Fruit fly (Drosophila melanogaster) S2 (cell line): ENCODE results near the gene Hs6st.

Experiments
- CG8478 ChIP-seq: fragments of >200 bp; optimal IDR thresholded peaks from 2 replicates; lab custom pipeline; 2018
- CTCF ChIP-seq, 2 experiments: fragments of >200 bp; optimal IDR thresholded peaks; 2 replicates each; lab custom pipeline; 2018

DNA sequence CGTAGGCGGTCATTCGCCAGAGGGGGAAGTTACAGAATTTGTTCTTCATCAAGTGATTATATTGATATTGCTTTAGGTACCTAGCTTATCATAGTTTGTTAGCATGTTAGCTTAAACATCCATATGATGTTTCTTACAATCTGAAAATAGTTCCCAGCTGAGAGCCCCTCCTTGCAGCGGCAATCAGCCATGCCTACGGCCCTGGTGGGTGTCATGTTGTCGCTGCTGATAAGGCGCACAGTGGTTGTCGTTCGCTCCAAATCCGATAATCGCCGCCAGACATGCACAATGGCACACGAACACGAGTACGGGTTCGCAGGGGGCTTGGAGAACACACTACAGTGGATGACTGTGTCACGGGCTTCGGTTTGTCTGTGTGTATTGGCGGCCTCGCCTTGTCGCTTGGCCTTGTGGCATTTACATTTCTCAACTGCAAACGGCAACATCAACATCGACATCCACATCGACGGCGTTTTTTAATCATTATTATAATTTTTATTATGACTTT, 102.3 kb downstream of the Hs6st start:
- TF ChIP-seq CG8478 (lab: Kevin White, UChicago) (no peak), CTCF (optimal IDR thresholded peaks at IDR 0.05; lab: Kevin White, UChicago) (no peak)
